Fruit fly (Drosophila melanogaster) Kc167 (cell line): ENCODE results near the gene rdgB.
A peak's percentile ranks its signal among the peaks of the same experiment; 100 is the strongest.

Source experiments
- Myc ChIP-seq: fragments of >200 bp; optimal IDR thresholded peaks from 2 replicates; lab custom pipeline; 2017; ENCODE audit warnings: missing external identifiers
- Sin3A ChIP-seq: fragments of >200 bp; optimal IDR thresholded peaks from 2 replicates; lab custom pipeline; 2018; ENCODE audit warnings: missing external identifiers
- h ChIP-seq: fragments of >200 bp; optimal IDR thresholded peaks from 3 replicates; lab custom pipeline; 2018; ENCODE audit warnings: missing external identifiers
- insv ChIP-seq: fragments of >200 bp; optimal IDR thresholded peaks from 3 replicates; lab custom pipeline; 2018; ENCODE audit warnings: missing external identifiers
- psq ChIP-seq: fragments of >200 bp; optimal IDR thresholded peaks from 2 replicates; lab custom pipeline; 2017; ENCODE audit warnings: missing external identifiers
- ttk ChIP-seq: sonication (Bioruptor generic); optimal IDR thresholded peaks from 2 replicates; lab custom pipeline; 2017; ENCODE audit warnings: missing external identifiers

The rdgB gene

DNA sequence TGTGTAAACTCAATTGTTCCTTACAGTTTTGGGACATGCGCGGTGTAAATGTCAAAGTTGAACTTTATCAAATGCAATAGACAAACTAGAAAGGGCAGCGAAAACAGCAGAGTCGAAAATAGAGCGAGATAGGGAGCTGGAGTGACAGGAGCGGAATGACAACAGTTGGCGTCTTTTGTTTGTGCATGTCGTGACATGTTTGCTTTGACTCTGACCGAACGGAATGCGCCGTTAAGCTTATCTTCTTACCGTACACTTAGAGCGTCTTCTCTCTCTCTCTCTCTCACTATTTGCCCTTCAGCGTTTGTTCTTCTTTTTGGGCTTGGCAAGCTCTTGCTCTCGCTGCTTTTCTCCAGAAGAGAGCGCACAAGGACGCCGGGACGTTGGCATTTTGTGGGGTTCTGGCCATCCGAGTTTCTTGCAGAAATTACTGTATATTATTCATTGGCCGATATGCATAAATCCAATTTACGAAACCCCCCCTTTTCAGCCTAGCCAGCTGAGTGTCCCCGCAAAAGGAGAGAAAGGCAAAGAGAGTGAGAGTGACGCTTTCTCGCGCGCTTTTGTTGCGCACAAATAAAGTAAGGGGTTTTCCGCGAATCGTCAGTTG, 685 bp upstream of the rdgB start:
- TF ChIP-seq ttk (lab: Kevin White, UChicago) (no peak), Sin3A (lab: Kevin White, UChicago) (no peak), Myc (no peak), h (lab: Kevin White, UChicago) (no peak), insv (lab: Kevin White, UChicago) (no peak), psq (no peak)

- TF ChIP-seq Sin3A (lab: Kevin White, UChicago), result no peak
- no peak for TF ChIP-seq psq
- no peak for TF ChIP-seq h (lab: Kevin White, UChicago)
- no peak for TF ChIP-seq ttk (lab: Kevin White, UChicago)
- no peak for TF ChIP-seq Myc
- no peak for TF ChIP-seq insv (lab: Kevin White, UChicago)
Measured at dm6 chrX:13764397-13765119, 2.0 kb downstream of the rdgB start.

DNA sequence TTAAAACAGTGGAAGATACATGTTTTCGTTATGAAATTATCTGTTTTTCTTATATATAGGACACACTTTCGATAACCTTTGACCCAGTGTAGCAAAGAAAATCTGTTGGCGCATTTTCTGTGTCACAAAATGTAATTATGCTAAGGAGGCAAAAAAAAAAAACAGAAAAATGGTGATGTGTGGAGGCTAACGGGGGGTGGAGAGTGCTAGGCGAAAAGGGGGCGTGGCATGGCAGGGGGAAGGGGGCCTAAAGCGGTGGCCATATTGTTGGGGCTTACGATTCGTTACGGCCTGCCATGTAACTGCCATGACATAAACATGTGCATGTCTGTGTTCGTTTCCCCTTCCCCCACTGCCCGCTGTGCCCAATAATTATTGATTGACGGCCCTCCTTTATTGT, 2.7 kb downstream of the rdgB start:
- no peak for TF ChIP-seq psq
- no peak for TF ChIP-seq Sin3A (lab: Kevin White, UChicago)
- TF ChIP-seq Myc, result no peak

DNA sequence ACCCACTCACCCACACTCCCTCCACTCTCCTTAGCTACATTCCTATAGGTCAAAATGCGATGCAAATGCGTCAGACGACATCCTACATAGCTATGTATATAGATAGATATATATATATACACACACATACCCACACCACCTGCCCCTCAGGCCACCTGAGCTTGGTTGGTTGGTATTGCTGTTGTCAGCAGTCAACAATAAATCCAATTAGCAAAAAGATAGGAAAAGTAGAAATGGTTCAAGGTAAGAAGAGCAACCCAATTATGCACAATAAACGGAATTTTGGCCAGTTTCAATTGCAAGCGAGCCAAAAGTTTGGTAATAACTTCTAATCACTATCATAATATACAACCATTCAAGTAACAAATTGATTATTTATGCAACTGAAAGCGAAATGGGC, 3.9 kb downstream of the rdgB start:
- no peak for TF ChIP-seq Sin3A (lab: Kevin White, UChicago)
- TF ChIP-seq h (lab: Kevin White, UChicago), result no peak
- no peak for TF ChIP-seq ttk (lab: Kevin White, UChicago)
- TF ChIP-seq Myc, result no peak
- no peak for TF ChIP-seq insv (lab: Kevin White, UChicago)

DNA sequence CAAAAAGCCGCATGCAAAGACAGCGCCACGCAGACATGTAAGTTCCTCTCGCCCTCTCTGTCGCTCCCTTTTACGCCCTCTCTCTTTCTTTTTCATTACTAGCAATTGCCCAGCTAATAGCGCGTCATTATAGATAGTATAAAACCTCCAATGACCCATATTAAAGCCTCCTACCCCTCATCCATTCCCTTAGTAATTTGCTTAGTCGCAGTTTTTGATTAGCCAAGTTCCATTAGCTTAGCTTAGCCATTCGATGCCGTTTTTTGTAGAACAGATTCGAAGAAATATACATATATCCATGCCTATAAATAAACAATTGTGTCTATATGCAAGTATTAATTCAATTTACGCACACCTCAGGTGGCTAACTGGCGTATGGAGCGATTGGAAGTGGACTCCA, 8.2 kb downstream of the rdgB start:
- TF ChIP-seq Sin3A (lab: Kevin White, UChicago) (no peak), ttk (lab: Kevin White, UChicago) (no peak)

DNA sequence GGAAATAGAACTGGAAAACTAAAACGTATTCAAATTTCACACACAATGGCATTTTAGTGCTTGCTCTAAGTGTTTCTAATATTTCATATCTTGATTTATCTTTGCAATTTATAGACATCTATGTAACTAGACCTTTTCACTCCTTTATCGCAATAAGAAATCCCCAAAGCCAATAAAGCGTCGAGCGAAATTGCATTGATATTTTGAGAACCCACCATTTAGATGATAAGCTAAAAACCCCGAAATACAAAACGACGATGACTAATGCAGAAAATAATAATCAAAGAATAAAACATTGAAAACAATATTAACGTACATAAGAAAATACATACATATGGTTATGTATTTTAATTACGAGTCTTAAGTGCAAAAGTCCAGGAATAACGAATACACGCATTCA, 16.0 kb downstream of the rdgB start:
- no peak for TF ChIP-seq h (lab: Kevin White, UChicago)
- no peak for TF ChIP-seq Myc
- no peak for TF ChIP-seq Sin3A (lab: Kevin White, UChicago)
- TF ChIP-seq psq, result no peak
- no peak for TF ChIP-seq ttk (lab: Kevin White, UChicago)

dm6 chrX:13779696-13780095, 17.1 kb downstream of the rdgB start:
- TF ChIP-seq psq (no peak), Myc (no peak), ttk (lab: Kevin White, UChicago) (no peak), Sin3A (lab: Kevin White, UChicago) (no peak)

DNA sequence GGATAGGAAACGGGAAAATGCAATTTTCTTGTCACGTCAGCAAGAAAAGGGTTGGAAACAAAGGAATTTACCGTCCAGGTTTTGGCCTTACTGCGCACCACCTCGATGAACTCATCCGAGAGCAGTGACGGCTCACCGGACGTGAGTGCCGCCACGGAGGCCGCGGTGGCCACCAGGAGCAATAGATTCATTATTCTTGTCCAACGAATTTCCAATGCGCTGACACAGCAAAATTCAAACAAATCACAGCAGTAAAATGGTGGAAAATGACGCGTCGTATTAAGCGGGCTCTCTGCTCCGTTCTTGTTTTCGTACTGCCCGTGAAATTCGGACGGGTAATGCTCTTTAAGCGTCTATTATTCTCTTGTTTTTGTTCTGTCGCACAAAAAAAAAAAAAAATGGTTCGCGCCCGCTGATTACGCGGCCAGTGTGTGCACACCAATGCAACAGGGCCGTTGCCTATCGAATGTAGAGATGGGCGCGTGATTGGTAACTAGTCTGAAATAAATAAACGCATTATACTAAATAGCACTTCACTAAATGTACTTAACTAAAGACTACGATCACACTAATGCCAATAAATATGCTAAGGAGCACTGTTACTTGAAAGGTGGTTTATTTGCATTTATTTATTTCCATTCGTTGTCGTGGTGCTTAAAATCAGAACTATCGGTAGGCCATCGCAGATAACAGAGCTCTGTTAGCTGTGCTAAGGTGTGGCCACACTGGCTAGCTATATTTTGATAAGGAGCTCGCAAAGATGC, 19.4 kb downstream of the rdgB start, which contains the start of the genes CtsB and amrt:
TSS of gene CtsB (minus strand) at position 432 of the 764 bp plus-strand sequence.
TSS of gene amrt (plus strand) at position 721 of the 764 bp plus-strand sequence.
- no peak for TF ChIP-seq ttk (lab: Kevin White, UChicago)
- peak; percentile 11 for TF ChIP-seq Sin3A (lab: Kevin White, UChicago)
- TF ChIP-seq insv (lab: Kevin White, UChicago), result no peak

DNA sequence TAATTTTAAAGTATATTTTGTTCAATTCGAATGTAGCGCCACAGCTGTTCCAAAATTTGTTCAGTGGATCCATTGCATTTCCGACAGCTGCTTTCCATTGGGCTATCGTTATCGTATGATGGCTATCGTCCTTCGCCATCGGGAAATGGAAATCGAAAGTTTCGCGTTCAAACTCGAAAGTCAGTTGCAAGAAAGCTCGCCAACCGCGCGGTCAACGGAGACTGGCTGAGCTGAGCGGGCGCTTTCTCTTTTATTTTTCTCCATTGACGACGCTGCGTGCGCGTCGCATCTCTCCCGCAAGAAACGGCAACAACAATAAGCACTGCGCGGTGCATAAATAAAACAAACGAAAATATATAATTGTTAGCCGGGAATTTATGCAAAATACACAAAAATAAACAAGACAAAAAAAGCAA, 21.0 kb downstream of the rdgB start, which contains the start of gene inaE:
TSS of gene inaE (plus strand) at position 181 of the 416 bp plus-strand sequence.
- TF ChIP-seq Myc, result no peak
- no peak for TF ChIP-seq Sin3A (lab: Kevin White, UChicago)
- TF ChIP-seq psq, result no peak
- TF ChIP-seq h (lab: Kevin White, UChicago), result no peak
- TF ChIP-seq insv (lab: Kevin White, UChicago), result no peak
- TF ChIP-seq ttk (lab: Kevin White, UChicago), result no peak

DNA sequence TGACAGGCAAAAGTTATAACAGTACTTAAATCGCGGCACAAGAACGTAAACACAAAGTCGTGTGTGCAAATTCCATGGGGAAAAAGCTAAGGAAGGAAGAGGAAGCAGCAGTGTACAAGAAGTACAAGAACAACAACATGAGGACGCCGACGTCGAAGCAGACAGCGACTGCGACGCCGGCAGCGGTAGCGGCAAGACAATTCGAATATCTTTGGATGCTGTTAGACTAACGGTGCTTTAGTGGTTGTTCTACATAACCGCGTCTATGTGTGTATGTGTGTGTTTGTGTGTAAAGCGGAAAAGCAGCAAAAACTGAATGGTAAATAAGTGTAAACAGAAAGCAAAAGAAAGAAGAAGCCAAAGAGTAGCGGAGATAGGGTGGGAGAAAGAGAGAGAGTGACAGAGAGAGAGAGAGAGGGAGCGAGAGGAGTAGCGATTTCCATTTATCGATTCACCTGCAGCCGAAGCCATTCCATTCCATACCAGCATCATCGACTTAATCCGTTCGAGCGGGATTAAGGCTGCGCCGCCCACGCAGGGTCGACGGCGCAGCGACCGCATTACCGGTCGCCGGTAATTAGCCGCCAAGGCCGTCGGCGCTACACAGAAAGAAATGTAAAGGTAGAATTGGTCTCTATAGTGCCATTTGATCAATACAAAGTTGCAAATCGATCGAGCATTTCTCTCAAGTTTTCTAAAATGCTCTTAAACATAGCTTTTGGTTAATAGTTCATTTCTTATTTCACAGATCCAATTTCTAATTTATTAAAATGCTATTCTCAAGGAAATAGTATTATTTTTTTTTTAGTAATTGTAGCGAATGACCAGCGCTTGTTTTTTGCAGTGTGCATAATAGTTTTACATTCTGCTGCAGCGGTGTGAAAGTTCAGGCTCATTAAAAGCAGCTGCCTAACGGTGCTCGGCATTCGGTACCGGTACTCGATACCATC, 21.7 kb downstream of the rdgB start:
- no peak for TF ChIP-seq Myc
- TF ChIP-seq psq, result no peak
- TF ChIP-seq h (lab: Kevin White, UChicago), result no peak
- no peak for TF ChIP-seq ttk (lab: Kevin White, UChicago)
- TF ChIP-seq insv (lab: Kevin White, UChicago), result no peak
- TF ChIP-seq Sin3A (lab: Kevin White, UChicago), result no peak

DNA sequence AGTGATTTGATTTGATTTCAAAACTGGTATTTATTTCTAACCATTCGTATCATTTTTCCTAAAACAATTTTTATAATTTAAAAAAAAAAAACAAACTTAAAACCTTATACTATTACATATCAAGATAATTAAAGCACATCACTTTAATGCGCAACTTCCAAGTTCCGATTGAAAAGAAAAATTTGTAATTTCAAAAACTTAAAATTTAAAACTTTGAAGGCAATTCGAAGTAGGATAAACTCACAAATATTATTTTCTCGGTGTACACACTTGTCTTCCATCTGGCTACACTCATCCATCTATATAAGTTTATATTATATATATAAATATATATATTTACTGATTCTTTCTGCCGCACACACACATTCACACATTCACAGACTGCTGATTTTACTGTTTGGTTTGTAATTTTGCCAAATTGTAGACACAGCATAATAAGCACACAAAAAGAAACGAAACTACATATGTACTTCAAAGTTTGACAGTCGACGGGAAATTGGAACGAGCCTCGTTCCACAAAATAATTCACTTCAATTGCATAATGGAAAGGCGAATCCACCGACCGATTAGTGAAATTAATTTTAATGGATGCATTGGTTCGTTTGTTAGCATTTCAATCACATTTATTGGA, 23.6 kb downstream of the rdgB start:
- no peak for TF ChIP-seq h (lab: Kevin White, UChicago)
- no peak for TF ChIP-seq Sin3A (lab: Kevin White, UChicago)
- no peak for TF ChIP-seq insv (lab: Kevin White, UChicago)
- no peak for TF ChIP-seq psq
- no peak for TF ChIP-seq ttk (lab: Kevin White, UChicago)
- no peak for TF ChIP-seq Myc
